Fruit fly (Drosophila melanogaster) S2 (cell line): ENCODE results near the gene CG3557.

Experiments used
- CG8478 ChIP-seq: fragments of >200 bp; optimal IDR thresholded peaks from 2 replicates; lab custom pipeline; 2018
- CTCF ChIP-seq, 2 experiments: fragments of >200 bp; optimal IDR thresholded peaks; 2 replicates each; lab custom pipeline; 2018

Gene CG3557

DNA sequence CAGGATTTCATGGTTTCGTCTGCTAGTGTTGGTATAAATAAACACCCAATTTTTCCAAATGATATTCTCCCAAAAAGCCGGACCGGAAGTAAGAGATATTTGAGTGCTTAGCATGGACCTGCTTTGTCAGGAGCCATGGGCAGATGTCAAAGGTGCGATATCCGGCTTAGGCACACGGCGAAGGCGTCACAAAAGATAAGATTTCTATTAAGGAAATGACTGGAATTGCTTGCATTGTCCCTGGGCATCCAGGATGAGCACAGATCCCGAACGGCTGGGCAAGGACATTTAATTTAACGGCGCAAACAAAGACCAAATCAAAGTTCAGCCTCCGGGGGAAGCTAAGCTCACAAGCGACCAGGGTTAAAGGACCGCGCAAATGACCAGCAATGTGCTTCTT lies at the start of gene CG3557:
CG3557 (minus strand) TSS at position 101 of the 400 bp plus-strand sequence.
- TF ChIP-seq CG8478 (lab: Kevin White, UChicago) = no peak
- TF ChIP-seq CTCF (optimal IDR thresholded peaks at IDR 0.05; lab: Kevin White, UChicago) = no peak

DNA sequence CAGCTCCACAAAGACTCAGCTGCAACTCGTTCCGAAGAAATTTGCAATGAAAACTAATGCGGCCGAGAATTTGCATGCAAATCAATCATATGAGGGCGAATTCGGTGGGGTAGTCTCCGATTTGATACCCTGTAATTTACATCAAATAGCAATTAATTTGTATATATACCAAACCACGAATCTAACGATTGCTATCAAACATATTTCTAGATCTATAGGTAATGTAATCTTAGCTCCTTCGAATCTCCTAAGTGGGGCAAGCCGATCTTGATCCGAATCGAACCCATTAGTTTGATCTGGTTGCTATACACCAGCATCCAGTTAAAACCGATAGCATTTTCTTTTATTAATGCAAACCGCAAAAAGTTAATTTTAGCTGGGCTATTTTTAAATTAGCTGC lies 48.6 kb upstream of the CG3557 start:
- TF ChIP-seq CTCF (optimal IDR thresholded peaks at IDR 0.05; lab: Kevin White, UChicago) = no peak
- TF ChIP-seq CG8478 (lab: Kevin White, UChicago) = no peak

DNA sequence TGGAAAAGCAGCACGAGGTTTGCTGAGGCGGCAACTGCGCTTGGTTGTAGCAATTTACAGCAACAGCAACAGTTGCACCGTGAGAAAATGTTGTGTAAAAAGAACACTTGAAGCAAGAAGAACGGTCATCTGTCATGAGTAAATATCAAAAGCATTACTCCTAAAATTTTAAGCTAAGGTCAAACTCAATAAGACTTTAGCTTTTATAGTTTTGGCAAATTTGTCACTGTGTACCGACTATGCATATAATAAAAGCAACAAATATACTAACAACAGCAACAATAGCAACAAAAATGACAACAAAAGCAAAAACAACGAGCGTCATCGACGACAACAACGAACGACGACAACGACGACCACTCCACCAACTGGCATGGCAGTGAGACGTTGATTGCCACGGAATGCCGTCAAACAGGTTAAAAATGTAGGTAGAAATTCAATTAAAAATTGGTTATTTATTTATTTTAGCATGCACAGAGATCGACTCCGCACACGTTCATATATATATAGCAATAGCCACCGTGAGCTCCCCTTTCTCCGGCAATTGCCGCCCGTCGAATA lies 48.0 kb upstream of the CG3557 start:
- TF ChIP-seq CTCF (optimal IDR thresholded peaks at IDR 0.05; lab: Kevin White, UChicago) (no peak), CG8478 (lab: Kevin White, UChicago) (no peak)

DNA sequence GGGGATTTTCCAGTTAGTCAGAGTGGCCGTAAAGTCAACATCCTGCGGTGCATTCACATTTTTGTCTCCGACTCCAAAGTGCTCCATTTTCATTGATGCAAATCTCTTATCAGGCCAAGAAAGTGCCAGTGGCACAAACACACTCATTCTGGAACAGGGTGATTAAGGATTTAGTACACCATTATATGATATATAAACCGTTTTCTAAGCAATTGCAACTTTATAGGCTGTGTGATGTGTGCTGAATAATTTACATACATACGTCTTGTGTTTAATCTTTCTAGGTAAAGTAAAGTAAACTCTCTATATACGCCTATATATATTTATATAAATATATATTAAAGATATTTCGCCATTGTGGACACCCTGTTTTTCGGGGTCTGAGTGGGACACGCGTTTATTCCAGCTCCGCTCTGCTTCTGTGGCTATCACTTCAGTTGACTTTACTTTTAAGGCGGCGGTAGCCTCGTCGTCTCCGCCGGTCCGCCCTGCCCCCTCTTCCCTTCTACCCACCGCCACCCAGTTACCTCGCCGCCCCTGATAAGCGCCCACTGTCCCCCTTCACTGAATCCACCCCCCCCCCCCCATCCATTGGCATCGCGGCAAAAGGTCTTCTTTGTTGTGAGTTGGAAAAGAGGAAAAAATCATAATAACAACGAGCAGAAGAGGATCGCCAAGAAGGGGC lies 47.4 kb upstream of the CG3557 start:
- TF ChIP-seq CG8478 (lab: Kevin White, UChicago) (no peak), CTCF (optimal IDR thresholded peaks at IDR 0.05; lab: Kevin White, UChicago) (no peak)

DNA sequence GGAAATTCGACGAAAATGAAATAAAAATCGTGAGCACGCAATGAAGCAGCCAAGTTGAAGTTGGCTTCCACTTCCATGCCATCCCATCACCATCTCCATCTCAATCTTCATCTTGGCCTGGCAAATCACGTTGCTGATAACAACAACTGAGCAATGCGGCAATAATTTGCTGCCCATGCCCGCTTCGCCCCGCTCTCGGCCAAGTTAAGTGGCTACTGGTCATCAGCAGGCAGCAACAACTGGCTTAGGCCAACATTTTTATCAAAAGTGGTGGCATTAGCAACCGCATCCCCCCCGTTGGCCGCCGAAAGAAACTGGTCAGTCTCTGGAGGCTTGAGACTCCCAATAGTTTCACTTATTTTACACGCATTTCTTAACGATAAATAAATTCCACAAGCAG lies 44.7 kb upstream of the CG3557 start:
- TF ChIP-seq CTCF (optimal IDR thresholded peaks at IDR 0.05; lab: Kevin White, UChicago) = no peak
- no peak for TF ChIP-seq CG8478 (lab: Kevin White, UChicago)

DNA sequence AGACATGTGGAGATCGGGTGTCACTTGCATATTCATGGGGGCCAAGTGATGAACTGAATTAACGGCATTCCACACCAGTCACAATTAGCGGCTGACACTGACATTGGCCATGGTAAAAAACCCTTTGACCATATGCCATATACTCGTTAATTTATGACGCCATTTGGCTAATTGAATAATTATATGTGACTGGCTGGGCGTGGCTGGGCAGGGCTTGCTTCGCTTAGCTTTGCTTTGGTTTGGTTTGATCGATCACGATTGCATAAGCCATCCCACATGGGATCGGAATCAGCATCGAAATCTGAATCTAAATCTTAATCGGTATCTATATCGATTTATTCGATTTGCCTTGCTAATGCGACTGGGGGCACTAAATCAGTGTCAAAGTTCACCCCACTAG lies 44.0 kb upstream of the CG3557 start:
- TF ChIP-seq CG8478 (lab: Kevin White, UChicago) (no peak), CTCF (optimal IDR thresholded peaks at IDR 0.05; lab: Kevin White, UChicago) (no peak)

DNA sequence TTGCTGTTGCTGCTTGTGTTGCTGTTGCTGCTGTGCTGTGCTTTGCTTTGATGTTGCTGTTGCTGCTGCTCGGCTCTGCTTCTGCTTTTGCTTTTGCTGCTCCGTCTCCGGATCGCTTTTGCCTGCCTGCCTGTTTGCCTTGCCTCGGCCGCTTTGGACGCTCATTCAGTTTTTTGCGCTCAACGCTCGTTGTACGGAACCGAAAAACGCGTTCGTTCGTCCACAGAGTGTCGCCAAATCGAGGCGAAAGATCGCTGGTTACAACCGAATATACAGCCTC lies 42.6 kb upstream of the CG3557 start, which contains the start of gene dpp:
dpp (plus strand) TSS at position 164 of the 280 bp plus-strand sequence.
- TF ChIP-seq CTCF (optimal IDR thresholded peaks at IDR 0.05; lab: Kevin White, UChicago) (no peak), CG8478 (lab: Kevin White, UChicago) (no peak)

DNA sequence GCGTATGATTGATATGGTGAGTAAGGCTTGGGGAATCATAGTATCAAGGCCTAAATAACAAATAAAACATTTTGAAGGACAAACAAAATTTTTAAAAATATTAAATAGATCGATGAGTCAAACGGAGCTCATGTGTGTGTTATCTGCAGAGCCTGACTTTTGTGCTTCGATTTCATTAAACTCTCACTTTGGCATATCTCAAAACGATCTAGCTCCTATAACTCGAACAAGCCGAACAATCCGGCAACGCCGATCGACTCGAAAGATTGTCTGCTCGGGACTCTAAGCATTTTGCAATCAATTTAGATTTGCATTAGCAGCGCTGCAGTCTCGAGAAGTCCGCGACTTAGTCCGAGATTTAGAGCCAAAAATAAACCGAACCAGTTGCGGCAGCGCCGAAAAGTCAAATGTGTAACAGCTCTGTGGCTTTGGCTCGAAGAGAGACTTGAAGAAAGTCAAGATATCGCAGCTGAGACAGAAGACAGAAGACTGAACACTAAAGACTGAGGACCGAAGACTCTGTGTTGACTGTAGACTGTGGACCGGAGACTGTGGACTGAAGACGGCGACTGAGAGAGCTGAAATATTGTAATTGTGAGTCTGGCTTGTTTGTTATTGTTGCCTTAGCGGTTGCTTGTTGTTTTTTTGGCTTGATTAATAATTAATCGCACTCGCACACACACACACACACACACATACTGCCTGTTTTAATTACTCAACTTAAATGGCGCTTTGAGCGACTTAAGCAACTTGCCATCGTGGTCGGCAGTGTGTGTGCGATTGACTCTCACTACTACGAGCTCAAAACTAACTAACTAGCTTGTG lies 42.0 kb upstream of the CG3557 start:
- TF ChIP-seq CTCF (optimal IDR thresholded peaks at IDR 0.05; lab: Kevin White, UChicago) (no peak), CG8478 (lab: Kevin White, UChicago) (no peak)

DNA sequence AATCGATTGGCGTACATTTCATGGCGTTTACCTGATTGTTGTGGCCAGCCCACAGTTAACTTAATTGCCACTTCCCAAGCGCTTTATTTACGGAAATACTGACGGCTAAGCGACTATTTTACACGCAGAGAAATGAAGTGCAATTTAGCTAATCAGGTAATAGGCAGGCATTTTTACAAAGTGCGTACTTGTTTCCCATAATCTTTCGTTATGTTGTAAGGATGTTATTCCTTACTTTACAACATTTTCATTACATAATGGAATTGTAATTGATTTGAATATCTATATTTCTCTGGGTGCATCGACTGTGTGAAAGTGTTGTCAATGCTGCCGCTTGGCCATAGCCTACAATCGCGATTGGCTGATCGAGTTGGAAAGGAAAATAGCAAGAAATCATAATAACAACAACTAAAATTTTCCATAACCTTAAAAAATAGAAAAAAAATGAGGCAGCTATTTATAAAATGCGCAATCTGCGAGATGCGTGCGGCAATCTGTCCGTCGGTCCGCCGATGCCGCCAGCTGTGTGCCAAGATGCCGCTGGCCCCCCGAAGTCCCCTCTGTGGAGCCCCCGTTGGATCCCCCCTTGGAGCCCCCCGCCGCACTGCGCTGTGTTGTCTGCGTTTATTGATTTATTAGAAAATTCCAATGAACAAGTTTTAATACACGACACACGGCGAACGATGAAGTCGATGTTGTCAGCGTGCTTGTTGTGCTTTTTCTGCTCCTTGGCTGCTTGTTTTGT lies 41.0 kb upstream of the CG3557 start:
- TF ChIP-seq CG8478 (lab: Kevin White, UChicago) (no peak), CTCF (optimal IDR thresholded peaks at IDR 0.05; lab: Kevin White, UChicago) (no peak)

DNA sequence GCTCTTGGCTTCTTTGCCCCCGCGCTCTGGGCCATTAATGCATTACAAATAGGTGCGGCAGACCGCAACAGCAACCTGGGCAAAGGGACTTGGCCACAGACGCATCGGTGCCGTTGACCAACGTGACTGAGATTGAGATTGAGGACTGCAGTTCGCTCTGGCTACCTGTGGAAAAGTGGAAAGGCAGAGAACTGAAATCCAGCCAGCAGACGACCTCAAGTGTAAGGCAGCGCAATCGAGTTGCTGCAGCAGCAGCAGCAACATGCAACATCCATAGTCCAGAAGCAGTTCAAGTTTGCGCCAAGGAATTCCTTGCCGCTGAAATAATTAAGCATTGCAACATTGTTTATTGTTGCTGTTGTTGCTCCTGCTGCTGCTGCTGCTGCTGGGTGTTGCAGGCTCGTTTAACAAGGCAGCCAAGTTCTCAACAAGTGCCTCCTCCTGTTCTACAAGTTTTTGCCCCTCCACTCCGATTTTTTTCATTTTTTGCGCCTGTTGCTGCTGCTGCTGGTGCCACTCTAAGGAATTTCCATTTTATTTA lies 40.1 kb upstream of the CG3557 start:
- TF ChIP-seq CTCF (optimal IDR thresholded peaks at IDR 0.05; lab: Kevin White, UChicago) (no peak), CG8478 (lab: Kevin White, UChicago) (no peak)

DNA sequence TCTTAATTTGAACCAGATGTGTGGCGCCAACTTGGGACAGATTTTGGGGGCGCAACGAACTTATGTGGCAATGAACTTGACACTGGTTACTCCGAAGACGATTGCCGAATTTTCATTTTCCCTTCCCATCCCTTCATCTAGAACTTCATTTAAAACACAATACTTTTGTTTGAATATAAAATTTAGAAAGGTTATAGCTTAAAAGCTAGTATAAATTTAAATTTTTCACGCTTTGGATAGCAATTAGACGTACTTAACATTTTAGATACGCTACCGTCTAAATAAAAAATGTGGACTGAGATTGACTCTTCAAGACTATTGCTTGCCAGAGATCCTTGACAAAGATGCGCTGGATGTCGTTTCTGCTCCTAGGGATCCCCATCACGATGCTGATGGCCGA lies 38.9 kb upstream of the CG3557 start, which contains the start of gene CG44139:
CG44139 (plus strand) TSS at position 301 of the 400 bp plus-strand sequence.
- TF ChIP-seq CTCF (optimal IDR thresholded peaks at IDR 0.05; lab: Kevin White, UChicago) (no peak), CG8478 (lab: Kevin White, UChicago) (no peak)

DNA sequence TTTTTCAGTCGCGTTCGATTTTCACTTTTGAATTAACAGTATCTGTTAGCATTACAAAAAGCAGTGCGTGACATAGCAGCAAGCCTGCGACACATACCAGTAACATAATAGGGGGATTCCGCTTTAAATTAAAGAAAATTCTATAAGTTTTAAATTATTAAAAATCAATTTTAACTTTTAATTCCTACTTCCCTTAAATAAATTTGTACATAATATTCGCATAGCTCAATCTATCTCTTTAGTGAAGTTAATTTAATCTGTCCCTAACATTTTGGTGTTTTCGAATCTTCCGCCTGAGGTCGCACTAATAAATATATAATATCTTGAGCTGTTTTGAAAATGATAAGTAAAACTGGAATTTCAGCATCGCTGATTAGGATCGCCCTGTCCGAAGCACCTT lies 34.9 kb upstream of the CG3557 start, which contains the start of gene CG9886:
CG9886 (plus strand) TSS at position 341 of the 400 bp plus-strand sequence.
- TF ChIP-seq CG8478 (lab: Kevin White, UChicago) (no peak), CTCF (optimal IDR thresholded peaks at IDR 0.05; lab: Kevin White, UChicago) (no peak)

DNA sequence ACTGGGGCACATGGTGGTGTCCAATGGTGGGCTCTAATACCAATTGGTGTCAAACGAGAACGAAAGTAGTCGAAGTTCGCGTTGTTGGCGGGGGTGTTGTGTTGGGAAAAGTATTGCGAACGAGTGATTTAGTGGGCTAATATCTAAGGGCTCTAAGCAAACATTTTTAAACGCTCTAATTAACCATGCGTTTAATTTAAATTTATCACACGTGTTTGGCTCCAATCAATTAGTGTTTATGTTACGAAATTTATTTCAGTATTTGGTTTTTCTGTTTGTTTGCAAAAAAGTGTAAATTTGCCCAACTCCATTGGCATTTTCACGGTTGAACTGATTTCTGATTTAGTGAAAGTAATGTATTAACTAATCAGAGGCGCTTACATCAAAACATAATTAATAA lies 34.3 kb upstream of the CG3557 start, which contains the start of gene CG34447:
CG34447 (minus strand) TSS at position 101 of the 400 bp plus-strand sequence.
- TF ChIP-seq CTCF (optimal IDR thresholded peaks at IDR 0.05; lab: Kevin White, UChicago) (no peak), CG8478 (lab: Kevin White, UChicago) (no peak)

DNA sequence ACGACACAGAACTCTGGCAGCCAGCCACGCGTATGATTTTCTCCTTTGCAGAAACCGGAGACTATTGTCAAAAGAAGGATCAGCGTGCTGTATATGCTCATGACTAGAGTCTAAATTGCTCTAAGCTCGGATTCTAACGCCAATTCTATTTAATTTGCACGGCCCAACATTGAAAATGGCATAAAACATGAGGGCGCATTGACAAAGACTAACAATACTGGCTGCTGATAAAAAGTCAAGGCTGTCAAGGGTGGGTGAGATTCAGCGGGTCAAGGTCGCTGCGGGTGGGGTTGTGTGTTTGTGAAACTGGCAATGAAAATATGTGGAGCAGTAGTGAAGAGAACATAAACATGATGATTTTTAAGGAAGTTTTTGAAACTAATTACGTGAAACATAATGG lies 32.3 kb upstream of the CG3557 start, which contains the start of gene CG34448:
CG34448 (minus strand) TSS at position 101 of the 400 bp plus-strand sequence.
- TF ChIP-seq CG8478 (lab: Kevin White, UChicago) (no peak), CTCF (optimal IDR thresholded peaks at IDR 0.05; lab: Kevin White, UChicago) (no peak)
